Fruit fly (Drosophila melanogaster) whole organism, embryonic: ENCODE data around the gene Mettl4.

Source experiments
- CrebB ChIP-seq: fragments of 200-800 bp; sonication (Bioruptor generic); optimal IDR thresholded peaks from 3 replicates; lab custom pipeline; 2018; ENCODE audit warnings: missing biosample characterization, mild to moderate bottlenecking, missing genetic modification characterization
- Fer2 ChIP-seq: fragments of 200-800 bp; sonication (Bioruptor generic); optimal IDR thresholded peaks from 2 replicates; lab custom pipeline; 2018; ENCODE audit warnings: missing biosample characterization, mild to moderate bottlenecking, missing genetic modification characterization, moderate library complexity

dm6 chr3R:16682901-16683300 lies 31.9 kb upstream of the Mettl4 start:
- no peak for TF ChIP-seq Fer2 (tag; lab: Kevin White, UChicago)
- TF ChIP-seq CrebB (tag; lab: Kevin White, UChicago) = no peak
